Fruit fly (Drosophila melanogaster): ENCODE data around the gene CG32573.
A peak's percentile ranks its signal among the peaks of the same experiment; 100 is the strongest.

CG32573 gene

dm6 chrX:16621462-16621861 is 29.7 kb upstream of the CG32573 start, which contains the start of gene CG9782:
TSS of gene CG9782 (minus strand) at chrX:16621589.
- TF ChIP-seq ss (GFP tag; optimal IDR thresholded peaks at IDR 0.05): peak in 1 of 2 experiments; percentile 8
- no peak for TF ChIP-seq Sox15 (GFP tag; optimal IDR thresholded peaks at IDR 0.05)
- no peak for TF ChIP-seq vri (GFP tag; optimal IDR thresholded peaks at IDR 0.05)
- TF ChIP-seq CG6163 (GFP tag; IDR thresholded peaks at IDR 0.05): 0 out of 3 replicates have a peak, but pooled peaks have one; percentile 34
- TF ChIP-seq fkh (GFP tag; optimal IDR thresholded peaks at IDR 0.05): no peak
- no peak for TF ChIP-seq Hr38 (GFP tag; optimal IDR thresholded peaks at IDR 0.05)
- TF ChIP-seq Sox102F (GFP tag; optimal IDR thresholded peaks at IDR 0.05): no peak
- no peak for TF ChIP-seq Lpt (GFP tag; optimal IDR thresholded peaks at IDR 0.05)
- no peak for TF ChIP-seq Eip75B (GFP tag; optimal IDR thresholded peaks at IDR 0.05)
- TF ChIP-seq Ets96B (tag; optimal IDR thresholded peaks at IDR 0.05): no peak
- 0 out of 3 replicates have a peak, but pooled peaks have one; percentile 23 for TF ChIP-seq eg (GFP tag; IDR thresholded peaks at IDR 0.05)

- TF ChIP-seq acj6 (GFP tag; optimal IDR thresholded peaks at IDR 0.05) (no peak), CG8119 (GFP tag; IDR thresholded peaks at IDR 0.05) (no peak), Eip78C (GFP tag) (no peak), net (GFP tag; optimal IDR thresholded peaks at IDR 0.05) (no peak), pdm3 (GFP tag; optimal IDR thresholded peaks at IDR 0.05) (no peak), CG11294 (GFP tag; IDR thresholded peaks at IDR 0.05) (no peak), svp (GFP tag) (no peak), Eip75B (GFP tag; optimal IDR thresholded peaks at IDR 0.05) (no peak), CG10631 (GFP tag; optimal IDR thresholded peaks at IDR 0.05) (no peak), Hr39 (GFP tag; optimal IDR thresholded peaks at IDR 0.05) (no peak), CG4318 (GFP tag; optimal IDR thresholded peaks at IDR 0.05) (no peak), eg (GFP tag; IDR thresholded peaks at IDR 0.05) (no peak), CG6854 (GFP tag; optimal IDR thresholded peaks at IDR 0.05) (no peak), esn (GFP tag; optimal IDR thresholded peaks at IDR 0.05) (no peak)
Measured at dm6 chrX:16623524-16623923, 27.7 kb upstream of the CG32573 start.

dm6 chrX:16624519-16624918 is 26.7 kb upstream of the CG32573 start:
- TF ChIP-seq Blimp-1 (GFP tag; optimal IDR thresholded peaks at IDR 0.05) (no peak), esn (GFP tag; optimal IDR thresholded peaks at IDR 0.05) (no peak), CG32006 (GFP tag; optimal IDR thresholded peaks at IDR 0.05) (no peak), CG4318 (GFP tag; optimal IDR thresholded peaks at IDR 0.05) (no peak), Ets21C (GFP tag; optimal IDR thresholded peaks at IDR 0.05) (no peak), CG11902 (GFP tag; optimal IDR thresholded peaks at IDR 0.05) (no peak), vri (GFP tag; optimal IDR thresholded peaks at IDR 0.05) (no peak), CG10631 (GFP tag; optimal IDR thresholded peaks at IDR 0.05) (no peak), CG8632 (GFP tag; optimal IDR thresholded peaks at IDR 0.05) (no peak), fd59A (GFP tag; optimal IDR thresholded peaks at IDR 0.05) (no peak), ss (GFP tag; optimal IDR thresholded peaks at IDR 0.05) (no peak), Ets96B (tag; optimal IDR thresholded peaks at IDR 0.05) (no peak), CG1621 (tag; optimal IDR thresholded peaks at IDR 0.05) (no peak)

dm6 chrX:16632135-16632534 is 19.0 kb upstream of the CG32573 start, which contains the start of gene CG9777:
TSS of gene CG9777 (minus strand) at chrX:16632235.
- no peak for TF ChIP-seq Met (GFP tag; optimal IDR thresholded peaks at IDR 0.05)
- TF ChIP-seq fd85E (GFP tag; optimal IDR thresholded peaks at IDR 0.05): no peak
- TF ChIP-seq CG6808 (GFP tag; optimal IDR thresholded peaks at IDR 0.05): no peak
- TF ChIP-seq CG6276 (GFP tag; optimal IDR thresholded peaks at IDR 0.05): no peak
- TF ChIP-seq Sox14 (GFP tag; optimal IDR thresholded peaks at IDR 0.05): no peak
- TF ChIP-seq topi (GFP tag; optimal IDR thresholded peaks at IDR 0.05): no peak
- TF ChIP-seq Lpt (GFP tag; optimal IDR thresholded peaks at IDR 0.05): no peak
- TF ChIP-seq acj6 (GFP tag; optimal IDR thresholded peaks at IDR 0.05): no peak
- no peak for TF ChIP-seq CG8319 (GFP tag; optimal IDR thresholded peaks at IDR 0.05)
- no peak for TF ChIP-seq CG1621 (tag; optimal IDR thresholded peaks at IDR 0.05)
- no peak for TF ChIP-seq CG34406 (GFP tag; optimal IDR thresholded peaks at IDR 0.05)
- TF ChIP-seq Hr39 (GFP tag; optimal IDR thresholded peaks at IDR 0.05): no peak
- TF ChIP-seq CG10669 (GFP tag; optimal IDR thresholded peaks at IDR 0.05): no peak
- TF ChIP-seq dsx (GFP tag; optimal IDR thresholded peaks at IDR 0.05; ENCODE audit: poor library complexity, severe bottlenecking): no peak
- no peak for TF ChIP-seq net (GFP tag; optimal IDR thresholded peaks at IDR 0.05)
- no peak for TF ChIP-seq cyc (GFP tag; optimal IDR thresholded peaks at IDR 0.05)
- TF ChIP-seq CG3032 (tag; optimal IDR thresholded peaks at IDR 0.05): no peak

Data from whole organism, prepupa.